Fruit fly (Drosophila melanogaster) S2 (cell line): Measurements from ENCODE around the gene CG32270.

Source experiments
- CG8478 ChIP-seq: fragments of >200 bp; optimal IDR thresholded peaks from 2 replicates; lab custom pipeline; 2018
- CTCF ChIP-seq, 2 experiments: fragments of >200 bp; optimal IDR thresholded peaks; 2 replicates each; lab custom pipeline; 2018

CG32270 gene

DNA sequence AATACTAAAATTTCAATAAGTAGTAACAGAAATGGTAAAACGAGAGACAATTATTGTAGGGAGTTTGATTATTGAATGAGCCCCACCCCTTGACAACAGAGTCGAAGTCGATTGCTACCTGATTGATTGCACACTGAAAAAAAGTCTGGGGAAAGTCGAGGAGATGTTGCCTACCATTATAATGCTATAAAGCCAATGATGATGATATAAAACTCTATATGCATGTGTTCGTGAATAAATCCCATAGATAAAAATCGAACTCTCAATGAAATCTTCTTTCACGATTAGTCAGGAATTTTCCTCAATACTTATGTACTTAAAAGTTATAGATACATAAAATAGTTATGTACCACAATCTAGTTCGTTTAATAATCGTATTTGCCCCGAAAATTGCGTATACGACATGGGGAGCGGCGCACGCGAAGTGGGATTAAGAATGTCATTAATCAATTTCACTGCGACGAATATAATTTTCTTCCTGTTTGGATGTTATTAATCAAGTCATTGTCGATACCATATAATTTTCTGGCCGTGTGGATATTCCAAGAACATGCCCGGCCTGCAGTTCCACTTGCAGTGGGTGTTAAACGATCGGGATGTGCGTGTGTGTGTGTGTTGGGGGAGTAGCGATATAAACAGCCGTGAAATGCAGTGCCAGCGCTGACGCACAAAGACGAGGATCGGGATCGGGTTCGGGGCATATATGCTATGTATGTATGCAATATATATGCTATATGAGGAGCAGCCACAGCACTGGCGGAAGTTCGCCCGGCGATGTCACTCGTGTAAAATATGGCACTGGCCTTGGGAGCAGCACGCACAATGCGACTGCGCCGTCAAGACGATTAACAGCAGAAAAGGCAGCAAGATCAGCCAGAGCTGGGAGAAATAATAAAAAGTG lies 35.7 kb upstream of the CG32270 start, which contains the start of gene CG12078:
Gene CG12078 (minus strand): TSS at position 51 of the 901 bp plus-strand sequence.
- TF ChIP-seq CG8478: no peak
- TF ChIP-seq CTCF (optimal IDR thresholded peaks at IDR 0.05; lab: Kevin White, UChicago): no peak

DNA sequence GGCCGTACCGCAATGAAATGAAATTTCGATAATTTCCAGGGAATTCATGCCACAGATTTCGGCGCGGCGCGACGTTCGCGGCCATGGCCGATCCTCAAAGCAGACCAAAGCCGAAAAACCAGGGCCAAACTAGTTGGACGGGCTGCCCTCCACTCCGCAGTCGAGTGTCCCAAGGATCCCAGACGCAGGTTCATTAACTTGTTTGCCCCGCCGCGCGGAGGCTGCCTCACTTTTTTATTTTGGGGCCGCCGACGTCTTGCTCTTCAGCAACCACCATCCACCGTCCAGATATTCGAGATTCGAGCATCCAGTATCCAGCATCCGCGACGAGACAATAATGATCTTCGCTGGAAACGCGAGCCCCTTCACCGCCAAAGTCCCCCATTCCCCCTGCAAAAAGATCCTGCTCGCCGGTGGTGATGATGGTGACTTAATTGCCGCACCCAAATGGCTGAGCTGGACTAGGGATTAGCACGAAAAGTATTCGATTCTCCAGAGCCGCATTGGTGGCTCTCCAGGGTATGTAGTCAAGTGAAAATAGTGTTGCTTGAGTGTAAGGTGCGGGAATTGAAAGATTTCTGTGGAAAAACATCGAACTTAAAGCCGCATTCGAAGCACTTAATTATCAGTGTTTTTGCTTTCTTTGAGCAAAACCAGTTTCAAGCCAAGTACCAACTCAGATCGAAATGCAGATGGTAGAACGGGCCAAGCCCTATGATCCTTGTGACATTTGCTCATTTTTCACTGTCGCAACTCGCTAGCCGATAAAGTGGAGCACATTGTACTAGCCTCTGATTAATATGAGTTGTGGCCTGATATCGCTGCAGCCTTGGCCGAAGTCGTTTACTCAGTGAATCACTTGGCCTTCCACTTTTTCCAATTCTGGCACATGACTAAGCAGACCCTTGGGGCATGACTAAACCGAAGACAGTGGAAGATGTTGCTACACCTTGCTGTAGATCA lies 33.6 kb upstream of the CG32270 start:
- TF ChIP-seq CTCF (optimal IDR thresholded peaks at IDR 0.05; lab: Kevin White, UChicago): no peak

DNA sequence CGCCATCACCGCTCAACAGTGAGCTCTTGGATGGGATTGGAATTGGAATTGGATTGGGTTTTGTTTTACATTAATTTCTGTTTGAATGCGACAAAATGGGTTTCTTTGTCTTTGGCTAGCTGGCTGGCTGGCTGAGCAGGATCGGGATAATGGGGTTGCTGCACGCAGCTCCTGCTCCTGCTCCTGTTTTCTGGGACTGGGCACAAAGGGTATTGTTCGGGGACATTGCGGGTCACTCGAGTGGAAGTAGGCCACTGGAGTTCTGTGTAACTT lies 32.5 kb upstream of the CG32270 start:
- TF ChIP-seq CTCF (optimal IDR thresholded peaks at IDR 0.05; lab: Kevin White, UChicago) (no peak), CG8478 (no peak)

DNA sequence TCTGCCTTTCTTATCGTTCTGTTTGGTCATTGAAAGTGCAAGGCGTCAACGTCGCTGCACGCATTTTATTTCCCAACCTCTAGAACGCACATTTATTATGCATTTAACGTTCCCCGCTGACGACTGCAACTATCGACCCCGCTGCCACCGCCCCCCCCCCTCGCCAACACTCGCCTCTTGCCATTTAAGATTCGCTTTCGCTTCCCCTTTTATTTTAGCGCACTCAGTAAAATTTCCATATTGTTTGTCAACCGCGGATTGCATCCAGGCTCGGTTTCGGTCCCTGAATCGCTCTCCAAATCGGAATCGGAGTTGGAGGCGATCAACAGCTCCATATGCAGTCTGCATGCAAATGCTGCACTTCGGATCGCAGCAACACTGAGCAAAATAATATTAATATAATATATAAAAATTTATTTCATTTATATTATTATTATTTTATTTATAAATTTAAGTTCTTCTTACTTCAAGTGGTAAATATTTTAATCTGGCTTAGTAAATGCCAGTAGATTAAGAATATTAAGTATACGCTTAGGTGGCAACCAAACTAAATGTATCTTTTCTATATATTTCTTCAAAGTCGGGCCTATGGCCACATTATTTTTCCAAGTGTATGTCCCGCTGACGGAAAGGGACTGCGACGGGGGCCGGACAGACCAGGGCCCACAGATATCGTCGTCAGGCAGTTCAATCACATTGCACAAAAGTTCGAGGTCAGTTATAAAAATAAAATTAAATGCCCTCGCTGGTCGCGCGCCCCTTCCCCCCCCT lies 32.0 kb upstream of the CG32270 start:
- no peak for TF ChIP-seq CG8478

DNA sequence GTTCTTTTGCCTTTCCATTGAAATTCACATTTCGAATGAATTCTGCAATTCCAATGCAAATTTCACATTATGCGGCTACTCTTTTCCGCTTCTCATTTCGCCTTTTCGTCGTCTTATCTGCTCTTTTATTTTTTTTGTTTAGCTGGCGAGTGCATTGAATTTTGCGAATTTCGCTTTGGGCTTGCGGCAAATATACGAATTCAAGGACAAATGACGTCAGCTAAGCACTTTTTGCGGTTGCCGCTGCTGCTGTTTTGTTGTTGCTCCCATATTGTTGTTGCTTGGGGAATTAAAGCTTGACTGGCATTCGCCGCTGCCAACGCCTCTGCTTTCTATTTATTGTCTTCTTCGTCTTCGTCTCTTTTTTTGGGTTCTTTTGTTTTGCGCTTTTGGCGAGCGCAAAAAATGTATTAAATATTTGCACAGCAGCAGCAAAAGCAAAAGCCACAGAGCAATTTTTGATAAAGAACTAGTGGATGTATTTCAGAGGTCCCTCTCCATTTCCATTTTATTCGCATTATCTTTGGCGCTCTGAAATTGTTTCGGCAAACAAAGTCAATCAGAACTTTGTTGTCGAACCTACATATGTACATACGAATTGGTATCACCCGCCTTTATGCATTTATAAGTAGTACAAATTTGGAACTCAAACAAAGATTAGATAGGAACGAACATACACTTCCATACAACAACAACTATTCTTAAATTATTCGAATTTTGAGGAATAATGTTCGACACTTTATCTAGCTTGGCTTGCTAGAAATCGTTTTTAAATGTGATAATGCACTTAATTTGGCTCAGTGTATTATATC lies 31.2 kb upstream of the CG32270 start:
- TF ChIP-seq CG8478 (no peak), CTCF (optimal IDR thresholded peaks at IDR 0.05; lab: Kevin White, UChicago) (no peak)

DNA sequence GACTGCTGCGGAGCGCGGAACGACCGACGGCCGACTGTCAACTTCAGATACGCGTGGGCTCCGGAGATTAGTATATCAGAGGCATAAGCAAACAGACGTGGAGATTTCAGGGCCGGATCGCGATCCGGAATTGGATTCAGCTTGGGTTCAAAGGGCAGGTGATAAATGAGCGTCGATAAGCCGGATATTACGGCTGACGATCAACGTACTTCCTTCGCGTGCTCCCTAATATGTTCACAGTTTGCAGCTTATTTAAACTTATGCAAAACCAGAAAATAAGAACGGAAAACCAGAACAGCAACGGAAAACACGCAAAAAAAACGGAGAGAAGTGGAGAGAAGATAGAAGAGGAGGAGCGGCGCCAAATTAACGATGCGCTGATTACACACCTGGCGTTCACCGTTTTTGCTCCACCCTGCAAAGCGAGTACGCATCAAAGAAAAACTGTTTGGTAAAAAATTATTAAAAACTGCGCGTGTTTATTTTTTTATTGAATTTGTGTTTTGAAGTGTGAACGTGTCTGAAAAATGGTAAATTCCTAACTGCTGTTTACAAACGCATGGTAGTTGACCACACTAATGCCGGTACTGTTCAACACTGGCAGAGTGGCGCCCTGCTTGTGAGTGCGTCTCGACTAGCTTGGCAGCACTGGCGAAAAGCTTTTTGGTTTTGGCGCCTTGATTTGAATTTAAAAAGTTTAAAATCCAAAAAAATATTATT lies 30.4 kb upstream of the CG32270 start, which contains the start of gene CG17746:
Gene CG17746 (minus strand): TSS at position 546 of the 720 bp plus-strand sequence.
- TF ChIP-seq CG8478: no peak
- TF ChIP-seq CTCF (optimal IDR thresholded peaks at IDR 0.05; lab: Kevin White, UChicago): peak; percentile 40 to 65

DNA sequence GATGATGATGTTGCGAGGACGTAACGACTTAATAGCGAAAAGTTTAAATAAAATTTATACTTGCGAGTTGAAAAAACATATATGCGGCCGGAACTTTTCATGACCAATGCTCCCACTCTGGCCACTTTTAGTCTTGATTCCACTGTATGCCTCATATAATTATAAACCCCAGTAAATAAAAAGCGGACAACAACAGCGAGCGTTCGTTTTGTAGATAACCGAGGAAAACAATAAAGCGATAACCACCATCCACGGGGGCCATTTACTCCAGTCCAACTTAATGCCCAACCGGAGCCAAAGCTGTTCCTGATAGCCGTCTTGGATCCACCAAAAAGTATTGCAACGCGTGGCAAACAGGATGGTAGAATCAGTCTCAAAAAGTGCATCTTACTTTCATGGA lies 27.5 kb upstream of the CG32270 start:
- no peak for TF ChIP-seq CTCF (optimal IDR thresholded peaks at IDR 0.05; lab: Kevin White, UChicago)
- TF ChIP-seq CG8478: no peak

DNA sequence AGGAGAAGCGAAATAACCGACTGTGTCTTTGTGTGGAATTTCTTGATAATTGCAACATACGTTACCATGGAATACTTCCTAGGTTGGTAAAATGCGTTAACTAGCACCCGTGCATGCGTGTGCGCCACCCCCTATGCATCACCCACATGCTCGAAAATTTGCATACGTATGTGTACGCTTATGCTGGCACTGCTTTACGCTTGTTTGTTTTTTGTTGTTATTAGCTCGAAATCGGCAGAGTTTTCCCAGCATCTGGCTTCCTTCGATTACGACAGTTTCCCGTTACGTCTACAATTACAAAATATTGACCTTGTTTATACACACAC lies 17.6 kb upstream of the CG32270 start:
- TF ChIP-seq CTCF (optimal IDR thresholded peaks at IDR 0.05; lab: Kevin White, UChicago): no peak
- TF ChIP-seq CG8478: no peak

DNA sequence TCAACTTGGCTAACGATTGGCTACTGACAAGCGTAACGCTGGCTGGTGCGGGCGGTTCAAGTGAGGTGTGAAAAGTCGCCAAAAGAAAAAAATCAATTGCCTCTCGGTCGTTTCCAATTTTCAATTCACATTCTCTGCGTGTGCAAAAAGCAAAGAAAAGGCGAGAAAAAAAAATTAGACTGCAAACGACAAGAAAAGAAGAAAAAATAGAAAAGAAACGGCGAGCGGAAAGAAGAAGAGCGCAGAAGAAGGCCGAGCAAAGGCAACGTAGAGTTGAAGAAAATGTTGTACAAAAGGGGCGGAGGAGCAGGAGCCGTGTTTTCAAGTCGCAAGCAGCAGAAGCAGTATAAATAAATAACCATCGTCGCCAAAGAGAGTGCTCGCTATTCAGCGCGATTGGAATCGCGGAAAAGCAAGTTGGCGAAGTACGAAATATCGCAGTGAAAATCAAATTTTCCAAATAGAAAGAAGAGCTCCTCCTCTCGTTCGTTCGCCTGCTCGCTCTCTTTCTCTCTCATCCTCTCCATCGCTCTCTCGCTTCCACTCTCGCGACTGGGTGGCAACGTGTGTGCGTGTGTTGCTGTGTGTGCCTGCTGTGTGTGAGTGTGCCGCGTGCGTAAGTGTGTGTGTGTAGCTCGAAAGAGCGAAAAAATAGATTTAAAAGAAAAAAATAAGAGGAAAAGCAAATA lies 17.1 kb upstream of the CG32270 start:
- TF ChIP-seq CTCF (optimal IDR thresholded peaks at IDR 0.05; lab: Kevin White, UChicago): no peak
- TF ChIP-seq CG8478: no peak

DNA sequence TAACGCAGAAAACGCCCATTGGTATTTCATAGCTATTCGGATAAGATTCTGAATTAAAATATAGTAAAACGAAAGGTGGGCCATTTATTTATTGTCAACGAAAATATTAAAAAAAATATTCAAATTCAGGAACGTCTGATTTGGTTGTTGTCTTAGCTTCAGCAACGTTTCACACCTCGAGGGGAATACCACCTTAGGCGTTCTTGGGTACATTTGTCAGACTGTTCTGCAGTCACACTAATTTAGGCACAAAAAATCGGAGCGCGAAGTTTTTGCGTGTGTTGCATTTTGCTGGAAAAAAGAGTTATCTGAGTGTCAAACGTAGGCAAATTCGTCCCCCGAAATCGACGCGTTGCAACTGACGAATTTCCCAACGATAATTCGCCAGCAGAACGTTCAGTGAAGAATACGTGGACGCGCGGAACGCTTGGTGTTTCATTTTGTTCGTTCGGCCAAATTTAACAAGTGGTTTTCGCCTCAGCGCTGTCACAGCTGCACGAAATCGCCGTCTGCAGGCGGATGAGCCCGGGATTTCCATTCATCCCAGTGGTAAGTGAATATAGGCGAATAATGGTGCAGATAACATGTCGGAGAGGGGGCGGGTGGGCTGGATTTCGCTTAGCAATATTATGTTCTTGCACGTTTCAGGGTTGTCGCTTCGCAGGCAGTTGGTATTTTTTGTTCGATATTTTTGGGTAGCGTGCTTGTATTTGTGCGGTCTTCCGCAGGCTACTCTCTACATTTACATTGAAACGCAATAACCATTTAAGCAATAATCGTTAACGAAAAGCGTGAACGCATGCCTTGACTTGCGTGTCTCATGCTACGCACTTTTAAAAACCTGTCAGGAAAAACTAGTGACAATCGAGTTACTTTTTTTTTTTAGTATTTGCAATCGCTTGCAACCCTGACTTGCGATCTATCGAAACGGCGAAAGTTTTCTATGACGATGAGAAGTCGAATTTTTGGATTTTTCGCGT lies 16.2 kb upstream of the CG32270 start, which contains the start of gene Larp4B:
Gene Larp4B (plus strand): TSS at position 99 of the 980 bp plus-strand sequence.
- TF ChIP-seq CG8478 (no peak), CTCF (optimal IDR thresholded peaks at IDR 0.05; lab: Kevin White, UChicago) (peak in 1 of 2 experiments; percentile 61)

DNA sequence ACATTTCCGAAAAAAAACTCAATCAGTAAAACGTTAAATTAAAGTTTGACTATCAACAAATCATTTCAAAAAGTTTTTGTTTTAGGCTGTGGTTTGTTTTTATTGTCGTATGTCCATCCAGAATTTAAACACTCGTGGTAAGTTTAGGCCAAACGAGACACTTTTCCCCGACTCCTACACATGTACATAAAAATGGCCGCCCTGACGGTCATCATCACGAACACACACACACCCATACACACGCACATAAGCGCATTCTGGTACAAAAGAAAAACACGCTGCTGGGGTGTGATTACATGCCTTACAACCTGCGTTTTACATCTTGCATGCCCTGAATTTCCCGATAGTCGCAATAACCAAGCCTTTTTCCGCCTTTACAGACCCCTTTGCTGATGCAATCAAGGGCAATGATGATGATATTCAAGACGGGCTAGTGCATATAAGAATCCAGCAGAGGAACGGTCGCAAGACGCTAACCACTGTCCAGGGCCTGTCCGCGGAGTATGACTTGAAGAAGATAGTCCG lies 14.7 kb upstream of the CG32270 start:
- no peak for TF ChIP-seq CG8478
- no peak for TF ChIP-seq CTCF (optimal IDR thresholded peaks at IDR 0.05; lab: Kevin White, UChicago)
